Fruit fly (Drosophila melanogaster) whole organism, embryonic: Measurements from ENCODE around the gene ZAP3.

ENCODE experiments used
- CG10274 ChIP-seq: fragments of 200-800 bp; sonication (Bioruptor generic); optimal IDR thresholded peaks from 3 replicates; lab custom pipeline; 2017; ENCODE audit warnings: missing biosample characterization, mild to moderate bottlenecking, missing genetic modification characterization
- CG11085 ChIP-seq: fragments of 200-800 bp; sonication (Bioruptor generic); IDR thresholded peaks from 2 replicates; pipeline ENCODE4 v1.3.6; 2022; ENCODE audit warnings: missing biosample characterization, missing genetic modification characterization
- CG11560 ChIP-seq: fragments of 200-800 bp; sonication (Bioruptor generic); IDR thresholded peaks from 3 replicates; pipeline ENCODE4 v1.3.6; 2022; ENCODE audit warnings: missing biosample characterization, missing genetic modification characterization
- CG11695 ChIP-seq: fragments of 200-800 bp; sonication (Bioruptor generic); IDR thresholded peaks from 3 replicates; pipeline ENCODE4 v1.3.6; 2022; ENCODE audit warnings: missing biosample characterization, missing genetic modification characterization
- CG12155 ChIP-seq: fragments of 200-800 bp; sonication (Bioruptor generic); optimal IDR thresholded peaks from 3 replicates; lab custom pipeline; 2016; ENCODE audit warnings: missing biosample characterization, missing genetic modification characterization
- CG12769 ChIP-seq: fragments of 200-800 bp; sonication (Bioruptor generic); optimal IDR thresholded peaks from 2 replicates; lab custom pipeline; 2019; ENCODE audit warnings: missing biosample characterization, mild to moderate bottlenecking, missing genetic modification characterization, moderate library complexity
- CG13123 ChIP-seq: fragments of 200-800 bp; sonication (Bioruptor generic); optimal IDR thresholded peaks from 2 replicates; lab custom pipeline; 2016; ENCODE audit warnings: missing biosample characterization, missing genetic modification characterization
- CG13894 ChIP-seq: fragments of 200-800 bp; sonication (Bioruptor generic); optimal IDR thresholded peaks from 3 replicates; lab custom pipeline; 2018; ENCODE audit warnings: missing biosample characterization, mild to moderate bottlenecking, missing genetic modification characterization, moderate library complexity
- CG14014 ChIP-seq: fragments of 200-800 bp; sonication (Bioruptor generic); IDR thresholded peaks from 2 replicates; pipeline ENCODE4 v1.3.6; 2022; ENCODE audit warnings: missing biosample characterization, missing genetic modification characterization
- CG14050 ChIP-seq: fragments of 200-800 bp; sonication (Bioruptor generic); IDR thresholded peaks from 3 replicates; pipeline ENCODE4 v1.3.6; 2022; ENCODE audit warnings: missing biosample characterization, missing genetic modification characterization
- CG15269 ChIP-seq: fragments of 200-800 bp; sonication (Bioruptor generic); optimal IDR thresholded peaks from 2 replicates; lab custom pipeline; 2018; ENCODE audit warnings: missing biosample characterization, mild to moderate bottlenecking, missing genetic modification characterization, moderate library complexity
- CG16863 ChIP-seq: fragments of 200-800 bp; sonication (Bioruptor generic); optimal IDR thresholded peaks from 3 replicates; lab custom pipeline; 2016; ENCODE audit warnings: missing biosample characterization, missing genetic modification characterization
- CG3407 ChIP-seq: fragments of 200-800 bp; sonication (Bioruptor generic); optimal IDR thresholded peaks from 2 replicates; lab custom pipeline; 2018; ENCODE audit warnings: missing biosample characterization, mild to moderate bottlenecking, missing genetic modification characterization
- CG3726 ChIP-seq: fragments of 200-800 bp; sonication (Bioruptor generic); IDR thresholded peaks from 3 replicates; pipeline ENCODE4, ENCODE4 v1.3.6; 2022; ENCODE audit warnings: missing biosample characterization, missing genetic modification characterization
- CG4360 ChIP-seq: fragments of 200-800 bp; sonication (Bioruptor generic); IDR thresholded peaks from 2 replicates; pipeline ENCODE4 v1.3.6; 2022; ENCODE audit warnings: missing biosample characterization, missing genetic modification characterization
- CG6791 ChIP-seq: fragments of 200-800 bp; sonication (Bioruptor generic); IDR thresholded peaks from 3 replicates; pipeline ENCODE4 v1.3.6; 2022; ENCODE audit warnings: missing biosample characterization, missing genetic modification characterization; ENCODE audit not compliant: partially characterized antibody
- CG8089 ChIP-seq: fragments of 200-800 bp; sonication (Bioruptor generic); optimal IDR thresholded peaks from 3 replicates; lab custom pipeline; 2016; ENCODE audit warnings: missing biosample characterization, missing genetic modification characterization
- CG8388 ChIP-seq: fragments of 200-800 bp; sonication (Bioruptor generic); optimal IDR thresholded peaks from 2 replicates; lab custom pipeline; 2019; ENCODE audit warnings: missing biosample characterization, mild to moderate bottlenecking, missing genetic modification characterization, moderate library complexity
- CG9215 ChIP-seq: fragments of 200-800 bp; sonication (Bioruptor generic); IDR thresholded peaks from 2 replicates; pipeline ENCODE4 v1.3.6; 2022; ENCODE audit warnings: missing biosample characterization, missing genetic modification characterization
- CG9932 ChIP-seq: fragments of 200-800 bp; sonication (Bioruptor generic); IDR thresholded peaks from 2 replicates; pipeline ENCODE4 v1.3.6; 2022; ENCODE audit warnings: missing biosample characterization, missing genetic modification characterization
- Camta ChIP-seq: fragments of 200-800 bp; sonication (Bioruptor generic); optimal IDR thresholded peaks from 2 replicates; lab custom pipeline; 2016; ENCODE audit warnings: missing biosample characterization, missing genetic modification characterization
- HLHmδ ChIP-seq: fragments of 200-800 bp; sonication (Bioruptor generic); optimal IDR thresholded peaks from 2 replicates; lab custom pipeline; 2018; ENCODE audit warnings: missing biosample characterization, mild to moderate bottlenecking, missing genetic modification characterization, moderate library complexity
- HmgD ChIP-seq: fragments of 200-800 bp; sonication (Bioruptor generic); optimal IDR thresholded peaks from 3 replicates; lab custom pipeline; 2016; ENCODE audit warnings: missing biosample characterization, missing genetic modification characterization
- Hr51 ChIP-seq, 2 experiments: fragments of 200-800 bp; sonication (Bioruptor generic); optimal IDR thresholded peaks; 2 replicates in 1 of 2; 3 replicates in 1 of 2; lab custom pipeline; 2016 to 2018; ENCODE audit warnings: missing biosample characterization in 2 of 2, missing genetic modification characterization in 2 of 2, mild to moderate bottlenecking in 1 of 2, moderate library complexity in 1 of 2
- Mes4 ChIP-seq: fragments of 200-800 bp; sonication (Bioruptor generic); optimal IDR thresholded peaks from 2 replicates; lab custom pipeline; 2016; ENCODE audit warnings: missing biosample characterization, missing genetic modification characterization
- Nf-YB ChIP-seq: fragments of 200-800 bp; sonication (Bioruptor generic); optimal IDR thresholded peaks from 3 replicates; lab custom pipeline; 2019; ENCODE audit warnings: missing biosample characterization, mild to moderate bottlenecking, missing genetic modification characterization, moderate library complexity
- PHDP ChIP-seq: fragments of 200-800 bp; sonication (Bioruptor generic); optimal IDR thresholded peaks from 3 replicates; lab custom pipeline; 2018; ENCODE audit warnings: missing biosample characterization, mild to moderate bottlenecking, missing genetic modification characterization, moderate library complexity
- Poxn ChIP-seq: fragments of 200-800 bp; sonication (Bioruptor generic); IDR thresholded peaks from 2 replicates; pipeline ENCODE4 v1.3.6; 2022; ENCODE audit warnings: missing biosample characterization, missing genetic modification characterization
- Sox100B ChIP-seq: fragments of 200-800 bp; sonication (Bioruptor generic); optimal IDR thresholded peaks from 3 replicates; lab custom pipeline; 2018; ENCODE audit warnings: missing biosample characterization, mild to moderate bottlenecking, missing genetic modification characterization
- Sry-β ChIP-seq: fragments of 200-800 bp; sonication (Bioruptor generic); optimal IDR thresholded peaks from 2 replicates; lab custom pipeline; 2018; ENCODE audit warnings: missing biosample characterization, mild to moderate bottlenecking, missing genetic modification characterization, moderate library complexity
- Sry-δ ChIP-seq: fragments of 200-800 bp; sonication (Bioruptor generic); optimal IDR thresholded peaks from 2 replicates; lab custom pipeline; 2016; ENCODE audit warnings: missing biosample characterization, missing genetic modification characterization
- Xbp1 ChIP-seq: fragments of 200-800 bp; sonication (Bioruptor generic); optimal IDR thresholded peaks from 3 replicates; lab custom pipeline; 2016; ENCODE audit warnings: missing biosample characterization, mild to moderate bottlenecking, missing genetic modification characterization
- aop ChIP-seq: fragments of 200-800 bp; sonication (Bioruptor generic); IDR thresholded peaks from 2 replicates; pipeline ENCODE4 v1.3.6; 2022; ENCODE audit warnings: missing biosample characterization, missing genetic modification characterization
- br ChIP-seq: fragments of >200 bp; optimal IDR thresholded peaks from 2 replicates; lab custom pipeline; 2017
- btn ChIP-seq: fragments of 200-800 bp; sonication (Bioruptor generic); optimal IDR thresholded peaks from 2 replicates; lab custom pipeline; 2016; ENCODE audit warnings: missing biosample characterization, missing genetic modification characterization
- cad ChIP-seq: fragments of >200 bp; optimal IDR thresholded peaks from 2 replicates; lab custom pipeline; 2017; ENCODE audit warnings: missing biosample characterization, missing genetic modification characterization
- esg ChIP-seq: fragments of 200-800 bp; sonication (Bioruptor generic); conservative IDR thresholded peaks from 2 replicates; pipeline ENCODE4 v1.3.6; 2022; ENCODE audit warnings: missing biosample characterization, missing genetic modification characterization
- fd3F ChIP-seq: fragments of 200-800 bp; sonication (Bioruptor generic); optimal IDR thresholded peaks from 2 replicates; lab custom pipeline; 2018; ENCODE audit warnings: missing biosample characterization, mild to moderate bottlenecking, missing genetic modification characterization, moderate library complexity
- gcm2 ChIP-seq: fragments of 200-800 bp; sonication (Bioruptor generic); optimal IDR thresholded peaks from 2 replicates; lab custom pipeline; 2016; ENCODE audit warnings: missing biosample characterization, missing genetic modification characterization
- hbn ChIP-seq: fragments of 200-800 bp; sonication (Bioruptor generic); IDR thresholded peaks from 2 replicates; pipeline ENCODE4 v1.3.6; 2022; ENCODE audit warnings: missing biosample characterization, missing genetic modification characterization; ENCODE audit not compliant: partially characterized antibody
- hth ChIP-seq: fragments of >200 bp; optimal IDR thresholded peaks from 2 replicates; lab custom pipeline; 2017; ENCODE audit warnings: inconsistent platforms
- jigr1 ChIP-seq: fragments of 200-800 bp; sonication (Bioruptor generic); IDR thresholded peaks from 3 replicates; pipeline ENCODE4 v1.3.6; 2022; ENCODE audit warnings: missing biosample characterization, missing genetic modification characterization
- kah ChIP-seq: fragments of 200-800 bp; sonication (Bioruptor generic); optimal IDR thresholded peaks from 2 replicates; lab custom pipeline; 2018; ENCODE audit warnings: missing biosample characterization, mild to moderate bottlenecking, missing genetic modification characterization
- lov ChIP-seq, 2 experiments: fragments of 200-800 bp in 1 of 2; fragments of >200 bp in 1 of 2; sonication (Bioruptor generic) in 1 of 2; IDR thresholded peaks in 1 of 2; optimal IDR thresholded peaks in 1 of 2; 2 replicates in 1 of 2; 3 replicates in 1 of 2; pipeline versions ENCODE4 v1.3.6 to Lab custom; 2017 to 2022; ENCODE audit warnings: missing biosample characterization in 1 of 2, missing genetic modification characterization in 1 of 2
- sens ChIP-seq: fragments of 200-800 bp; sonication (Bioruptor generic); peaks from one replicate; lab custom pipeline; 2016; ENCODE audit warnings: missing biosample characterization, missing genetic modification characterization
- slou ChIP-seq: fragments of 200-800 bp; sonication (Bioruptor generic); optimal IDR thresholded peaks from 3 replicates; lab custom pipeline; 2016; ENCODE audit warnings: missing biosample characterization, missing genetic modification characterization
- tgo ChIP-seq: fragments of 200-800 bp; sonication (Bioruptor generic); IDR thresholded peaks from 3 replicates; pipeline ENCODE4 v1.3.6; 2022; ENCODE audit warnings: missing biosample characterization, missing genetic modification characterization
- tup ChIP-seq: fragments of 200-800 bp; sonication (Bioruptor generic); optimal IDR thresholded peaks from 2 replicates; lab custom pipeline; 2016; ENCODE audit warnings: missing biosample characterization, mild to moderate bottlenecking, missing genetic modification characterization, moderate library complexity
- vvl ChIP-seq: fragments of 200-800 bp; sonication (Bioruptor generic); IDR thresholded peaks from 2 replicates; pipeline ENCODE4 v1.3.6; 2022; ENCODE audit warnings: missing biosample characterization, missing genetic modification characterization

Gene ZAP3

dm6 chrX:10088023-10088913, 6.0 kb upstream of the ZAP3 start (continued):
- TF ChIP-seq Sry-β (GFP tag; lab: Kevin White, UChicago), result no peak
- TF ChIP-seq CG12155 (GFP tag; lab: Kevin White, UChicago), result peak; percentile 18
- TF ChIP-seq CG12769 (tag; lab: Kevin White, UChicago), result no peak
- peak; percentile 43 for TF ChIP-seq Nf-YB (GFP tag; lab: Kevin White, UChicago)
- TF ChIP-seq tup (GFP tag; lab: Kevin White, UChicago), result peak; percentile 9
- TF ChIP-seq jigr1 (GFP tag; lab: Robert Waterston, UW), result 0 out of 3 replicates have a peak, but pooled peaks have one; percentile 21
- TF ChIP-seq CG11560 (tag; lab: Robert Waterston, UW), result no peak
- peak; percentile 56 for TF ChIP-seq Xbp1 (GFP tag; lab: Kevin White, UChicago)
- peak; percentile 22 for TF ChIP-seq Camta (GFP tag; lab: Kevin White, UChicago)
- no peak for TF ChIP-seq CG13123 (GFP tag; lab: Kevin White, UChicago)
- no peak for TF ChIP-seq CG13894 (tag; lab: Kevin White, UChicago)
- peak; percentile 44 for TF ChIP-seq esg (GFP tag; lab: Robert Waterston, UW)
- TF ChIP-seq slou, result no peak
- 0 out of 2 replicates have a peak, but pooled peaks have one; percentile 27 for TF ChIP-seq CG11085
- TF ChIP-seq CG11695 (GFP tag; lab: Robert Waterston, UW), result peak; percentile 57; the same call in 1 of the 3 replicates
- TF ChIP-seq sens (GFP tag; lab: Kevin White, UChicago), result peak; percentile 92
- TF ChIP-seq CG6791 (GFP tag; lab: Robert Waterston, UW), result no peak; the same call in 2 of the 3 replicates
- peak; percentile 44; the same call in 1 of the 3 replicates for TF ChIP-seq CG14050 (GFP tag; lab: Robert Waterston, UW)
- TF ChIP-seq Poxn, result no peak
- TF ChIP-seq fd3F, result peak; percentile 22
- peak; percentile 29; the same call in 1 of the 2 replicates for TF ChIP-seq CG9215 (GFP tag; lab: Robert Waterston, UW)
- TF ChIP-seq br (lab: Kevin White, UChicago), result no peak
- peak; percentile 62 for TF ChIP-seq PHDP
- TF ChIP-seq CG9932 (GFP tag; lab: Robert Waterston, UW), result peak; percentile 54
- no peak for TF ChIP-seq hbn (GFP tag; lab: Robert Waterston, UW)
- TF ChIP-seq Sox100B (GFP tag; lab: Kevin White, UChicago), result no peak
- TF ChIP-seq CG10274, result peak; percentile 10
- TF ChIP-seq Hr51 (GFP tag; optimal IDR thresholded peaks at IDR 0.05; lab: Kevin White, UChicago), result peak; percentile 30 to 69
- no peak for TF ChIP-seq hth (lab: Kevin White, UChicago)
- no peak for TF ChIP-seq CG8089 (GFP tag; lab: Kevin White, UChicago)
- peak; percentile 45; the same call in 1 of the 2 replicates for TF ChIP-seq CG4360
- TF ChIP-seq CG15269 (tag; lab: Kevin White, UChicago), result peak; percentile 48
- TF ChIP-seq Sry-δ (GFP tag; lab: Kevin White, UChicago), result no peak
- peak; percentile 45 for TF ChIP-seq cad (GFP tag; lab: Kevin White, UChicago)
- TF ChIP-seq CG3407 (GFP tag; lab: Kevin White, UChicago), result peak; percentile 43
- TF ChIP-seq CG16863, result no peak
- no peak for TF ChIP-seq gcm2 (GFP tag; lab: Kevin White, UChicago)
- TF ChIP-seq CG14014 (GFP tag; lab: Robert Waterston, UW), result peak; percentile 53; the same call in 1 of the 2 replicates
- 0 out of 3 replicates have a peak, but pooled peaks have one; percentile 57 for TF ChIP-seq CG3726
- TF ChIP-seq HLHmδ (GFP tag; lab: Kevin White, UChicago), result no peak
- peak; percentile 83 for TF ChIP-seq vvl (GFP tag; lab: Robert Waterston, UW)
- peak; percentile 56 for TF ChIP-seq tgo (GFP tag; lab: Robert Waterston, UW)
- TF ChIP-seq lov (optimal IDR thresholded peaks at IDR 0.05; lab: Kevin White, UChicago), result no peak
- TF ChIP-seq lov (GFP tag; IDR thresholded peaks at IDR 0.05; lab: Robert Waterston, UW), result 0 out of 3 replicates have a peak, but pooled peaks have one; percentile 15
- no peak for TF ChIP-seq kah (GFP tag; lab: Kevin White, UChicago)
- TF ChIP-seq Mes4 (GFP tag; lab: Kevin White, UChicago), result no peak
- TF ChIP-seq btn (GFP tag; lab: Kevin White, UChicago), result no peak
- TF ChIP-seq HmgD, result no peak
- TF ChIP-seq aop (GFP tag; lab: Robert Waterston, UW), result peak; percentile 26; the same call in 1 of the 2 replicates
- TF ChIP-seq CG8388, result peak; percentile 65
